Worm (Caenorhabditis elegans): ENCODE measurements around the gene F08F1.4.

DNA sequence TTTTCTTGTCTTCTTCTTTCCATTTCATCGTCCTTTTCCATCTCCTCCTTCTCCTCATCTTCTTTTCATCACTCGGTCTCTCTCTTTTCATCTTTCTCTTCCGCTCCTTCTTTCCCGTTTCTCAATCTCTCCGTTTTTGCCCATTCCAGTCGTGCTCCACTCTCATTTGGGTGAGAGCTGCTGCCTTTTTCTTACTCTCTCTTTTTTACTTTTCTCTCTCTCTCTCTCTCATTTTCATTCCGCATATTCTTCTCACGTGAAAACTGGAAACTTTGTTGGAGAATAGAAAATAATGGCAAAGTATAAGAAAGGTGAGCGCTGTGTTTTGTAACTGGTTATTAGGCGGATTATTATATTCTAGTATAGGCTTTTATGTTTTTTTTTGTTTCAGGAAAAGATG lies 34.9 kb upstream of the F08F1.4 start, which contains the start of gene tbc-18:
- no peak for TF ChIP-seq ceh-13 (GFP tag; optimal IDR thresholded peaks at IDR 0.05)
- no peak for TF ChIP-seq tbx-11 (GFP tag; IDR thresholded peaks at IDR 0.05)
- no peak for TF ChIP-seq ets-7 (tag; optimal IDR thresholded peaks at IDR 0.05)

Measured in whole organism, early embryonic.